Worm (Caenorhabditis elegans): ENCODE data around the gene cec-7.
A peak's percentile ranks its signal among the peaks of the same experiment; 100 is the strongest.

cec-7 gene

ce11 chrIII:12904987-12905541 is 27.7 kb upstream of the cec-7 start, which contains the start of gene cox-5A (continued):
- TF ChIP-seq lin-54 (GFP tag; optimal IDR thresholded peaks at IDR 0.05) (peak; percentile 100), lsy-27 (tag; optimal IDR thresholded peaks at IDR 0.05; ENCODE audit: borderline replicate concordance, insufficient read depth) (no peak), K12H6.12 (tag; optimal IDR thresholded peaks at IDR 0.05) (peak; percentile 98), snpc-1.1 (tag; optimal IDR thresholded peaks at IDR 0.05; ENCODE audit: insufficient read depth) (peak; percentile 90), ztf-26 (tag; optimal IDR thresholded peaks at IDR 0.05) (peak; percentile 98), aptf-3 (GFP tag; IDR thresholded peaks at IDR 0.05) (no peak), cebp-1 (GFP tag; IDR thresholded peaks at IDR 0.05) (peak; percentile 75), cebp-1 (tag; optimal IDR thresholded peaks at IDR 0.05) (peak; percentile 96), lin-35 (GFP tag; optimal IDR thresholded peaks at IDR 0.05) (peak; percentile 78 to 99 (median 94)), ztf-22 (GFP tag; optimal IDR thresholded peaks at IDR 0.05) (peak; percentile 76), T07F8.4 (tag; optimal IDR thresholded peaks at IDR 0.05) (peak; percentile 62), mel-28 (tag; optimal IDR thresholded peaks at IDR 0.05; ENCODE audit: borderline replicate concordance) (peak; percentile 90), hlh-12 (tag; optimal IDR thresholded peaks at IDR 0.05) (no peak), dpff-1 (tag; optimal IDR thresholded peaks at IDR 0.05) (peak; percentile 92), egl-18 (GFP tag; IDR thresholded peaks at IDR 0.05) (peak; percentile 92), atf-7 (tag; optimal IDR thresholded peaks at IDR 0.05) (peak; percentile 97), nfya-1 (tag; optimal IDR thresholded peaks at IDR 0.05; ENCODE audit: borderline replicate concordance, insufficient read depth) (no peak), zim-3 (tag; optimal IDR thresholded peaks at IDR 0.05) (peak; percentile 81), F52B5.7 (tag; optimal IDR thresholded peaks at IDR 0.05) (peak; percentile 88), lin-40 (tag; optimal IDR thresholded peaks at IDR 0.05) (peak; percentile 99), aptf-2 (GFP tag; conservative IDR thresholded peaks at IDR 0.05) (0 out of 2 replicates have a peak, but pooled peaks have one; percentile 31), hmg-1.2 (GFP tag; IDR thresholded peaks at IDR 0.05) (peak; percentile 92), let-607 (tag; optimal IDR thresholded peaks at IDR 0.05) (peak; percentile 90 to 95), F10E7.11 (tag; optimal IDR thresholded peaks at IDR 0.05) (peak; percentile 90), bed-1 (GFP tag; IDR thresholded peaks at IDR 0.05) (no peak), akir-1 (GFP tag; optimal IDR thresholded peaks at IDR 0.05) (no peak), hrde-1 (tag; optimal IDR thresholded peaks at IDR 0.05; ENCODE audit: borderline replicate concordance) (peak; percentile 69), rcor-1 (GFP tag; IDR thresholded peaks at IDR 0.05) (peak; percentile 98), Y53G8AR.9 (GFP tag; conservative IDR thresholded peaks at IDR 0.05) (peak; percentile 100), bed-2 (GFP tag; IDR thresholded peaks at IDR 0.05) (peak; percentile 79), zfh-2 (GFP tag; conservative IDR thresholded peaks at IDR 0.05) (peak; percentile 90), ceh-91 (GFP tag; IDR thresholded peaks at IDR 0.05) (peak; percentile 90), nhr-179 (tag; optimal IDR thresholded peaks at IDR 0.05) (no peak), snpc-4 (GFP tag; optimal IDR thresholded peaks at IDR 0.05) (peak; percentile 85), snpc-4 (tag; optimal IDR thresholded peaks at IDR 0.05) (peak; percentile 91 to 94 (median 94)), B0019.2 (GFP tag; conservative IDR thresholded peaks at IDR 0.05) (peak; percentile 87), C17E4.6 (GFP tag; IDR thresholded peaks at IDR 0.05) (peak; percentile 96), sea-2 (GFP tag; IDR thresholded peaks at IDR 0.05) (peak; percentile 91), cebp-2 (GFP tag; IDR thresholded peaks at IDR 0.05) (0 out of 2 replicates have a peak, but pooled peaks have one; percentile 50), dox-1 (GFP tag; IDR thresholded peaks at IDR 0.05) (peak; percentile 99), madf-10 (tag; optimal IDR thresholded peaks at IDR 0.05) (peak; percentile 95), nhr-90 (tag; optimal IDR thresholded peaks at IDR 0.05) (peak; percentile 79), ztf-3 (GFP tag; optimal IDR thresholded peaks at IDR 0.05) (peak; percentile 95), F57A8.1 (GFP tag; optimal IDR thresholded peaks at IDR 0.05) (no peak), him-1 (tag; optimal IDR thresholded peaks at IDR 0.05) (peak; percentile 75), F22D6.2 (tag; optimal IDR thresholded peaks at IDR 0.05) (peak; percentile 93), nhr-80 (tag; optimal IDR thresholded peaks at IDR 0.05) (peak; percentile 91)
